Worm (Caenorhabditis elegans): ENCODE results near the gene kars-1.

The kars-1 gene

ce11 chrII:7112780-7113179 is 40.6 kb upstream of the kars-1 start, which contains the start of gene F10E7.6:
TSS of gene F10E7.6 (plus strand) at chrII:7113080.
- TF ChIP-seq sem-2 (GFP tag; optimal IDR thresholded peaks at IDR 0.05): no peak
- TF ChIP-seq nhr-237 (tag; optimal IDR thresholded peaks at IDR 0.05): no peak
- no peak for TF ChIP-seq lin-13 (tag; optimal IDR thresholded peaks at IDR 0.05)
- TF ChIP-seq lsy-2 (tag; optimal IDR thresholded peaks at IDR 0.05): no peak
- TF ChIP-seq ceh-83 (GFP tag; optimal IDR thresholded peaks at IDR 0.05): no peak

ce11 chrII:7111657-7112049 is 39.4 kb upstream of the kars-1 start, which contains the start of gene F10E7.5:
TSS of gene F10E7.5 (plus strand) at chrII:7111978.
- TF ChIP-seq unc-120 (tag; optimal IDR thresholded peaks at IDR 0.05; ENCODE audit: poor library complexity, severe bottlenecking) (peak; percentile 22), mep-1 (tag; optimal IDR thresholded peaks at IDR 0.05) (peak; percentile 24), nhr-237 (tag; optimal IDR thresholded peaks at IDR 0.05) (peak; percentile 37), lsy-2 (tag; optimal IDR thresholded peaks at IDR 0.05) (peak; percentile 98), lin-13 (tag; optimal IDR thresholded peaks at IDR 0.05) (peak; percentile 57), pha-4 (tag; optimal IDR thresholded peaks at IDR 0.05) (no peak), unc-62 (GFP tag; optimal IDR thresholded peaks at IDR 0.05) (peak; percentile 3), nhr-2 (tag; optimal IDR thresholded peaks at IDR 0.05) (no peak), ceh-83 (GFP tag; optimal IDR thresholded peaks at IDR 0.05) (peak; percentile 14)

- TF ChIP-seq ces-1 (GFP tag; optimal IDR thresholded peaks at IDR 0.05) (peak; percentile 59), unc-120 (tag; optimal IDR thresholded peaks at IDR 0.05; ENCODE audit: poor library complexity, severe bottlenecking) (no peak)
Measured at ce11 chrII:7111012-7111656, 38.9 kb upstream of the kars-1 start.

ce11 chrII:7109956-7110355 is 37.7 kb upstream of the kars-1 start, which contains the start of gene F10E7.9:
TSS of gene F10E7.9 (minus strand) at chrII:7110056.
- no peak for TF ChIP-seq sptf-1 (tag; optimal IDR thresholded peaks at IDR 0.05)
- TF ChIP-seq ham-2 (GFP tag; optimal IDR thresholded peaks at IDR 0.05): no peak
- TF ChIP-seq elt-3 (tag; optimal IDR thresholded peaks at IDR 0.05): no peak
- TF ChIP-seq mab-5 (tag; optimal IDR thresholded peaks at IDR 0.05): no peak
- no peak for TF ChIP-seq lin-13 (tag; optimal IDR thresholded peaks at IDR 0.05)
- no peak for TF ChIP-seq unc-62 (GFP tag; optimal IDR thresholded peaks at IDR 0.05)
- TF ChIP-seq snpc-4 (tag; optimal IDR thresholded peaks at IDR 0.05): no peak

- TF ChIP-seq M03D4.4 (tag; optimal IDR thresholded peaks at IDR 0.05) (no peak), nhr-76 (tag; optimal IDR thresholded peaks at IDR 0.05) (no peak), unc-39 (tag; optimal IDR thresholded peaks at IDR 0.05) (no peak), ces-1 (GFP tag; optimal IDR thresholded peaks at IDR 0.05) (no peak), hlh-1 (tag; optimal IDR thresholded peaks at IDR 0.05) (no peak), ham-2 (GFP tag; optimal IDR thresholded peaks at IDR 0.05) (no peak), elt-1 (tag; optimal IDR thresholded peaks at IDR 0.05; ENCODE audit: borderline replicate concordance, insufficient read depth) (no peak), sem-2 (GFP tag; optimal IDR thresholded peaks at IDR 0.05) (no peak), nhr-2 (tag; optimal IDR thresholded peaks at IDR 0.05) (no peak), nhr-12 (tag; optimal IDR thresholded peaks at IDR 0.05) (no peak), elt-3 (tag; optimal IDR thresholded peaks at IDR 0.05) (no peak), mab-5 (tag; optimal IDR thresholded peaks at IDR 0.05) (no peak), lin-32 (GFP tag; optimal IDR thresholded peaks at IDR 0.05) (no peak), cnd-1 (tag; optimal IDR thresholded peaks at IDR 0.05) (no peak), blmp-1 (tag; optimal IDR thresholded peaks at IDR 0.05) (no peak)
Measured at ce11 chrII:7106313-7106712, 34.1 kb upstream of the kars-1 start.

- no peak for TF ChIP-seq tbx-8 (GFP tag; optimal IDR thresholded peaks at IDR 0.05)
- TF ChIP-seq snpc-4 (tag; optimal IDR thresholded peaks at IDR 0.05): no peak
- TF ChIP-seq ceh-43 (GFP tag; optimal IDR thresholded peaks at IDR 0.05): no peak
- TF ChIP-seq drap-1 (GFP tag; optimal IDR thresholded peaks at IDR 0.05): no peak
- peak; percentile 79 for TF ChIP-seq ceh-39 (tag; optimal IDR thresholded peaks at IDR 0.05)
- peak; percentile 5 for TF ChIP-seq mls-2 (tag; optimal IDR thresholded peaks at IDR 0.05)
- TF ChIP-seq nhr-237 (tag; optimal IDR thresholded peaks at IDR 0.05): peak; percentile 92
- no peak for TF ChIP-seq flh-1 (GFP tag; optimal IDR thresholded peaks at IDR 0.05)
- TF ChIP-seq unc-39 (tag; optimal IDR thresholded peaks at IDR 0.05): no peak
- TF ChIP-seq bed-3 (GFP tag; optimal IDR thresholded peaks at IDR 0.05): no peak
- no peak for TF ChIP-seq nhr-76 (tag; optimal IDR thresholded peaks at IDR 0.05)
- no peak for TF ChIP-seq ztf-11 (tag; optimal IDR thresholded peaks at IDR 0.05)
- TF ChIP-seq unc-120 (tag; optimal IDR thresholded peaks at IDR 0.05; ENCODE audit: poor library complexity, severe bottlenecking): peak; percentile 4
- no peak for TF ChIP-seq blmp-1 (tag; optimal IDR thresholded peaks at IDR 0.05)
- no peak for TF ChIP-seq nhr-2 (tag; optimal IDR thresholded peaks at IDR 0.05)
- no peak for TF ChIP-seq nhr-28 (tag; optimal IDR thresholded peaks at IDR 0.05)
- TF ChIP-seq nhr-12 (tag; optimal IDR thresholded peaks at IDR 0.05): no peak
- TF ChIP-seq lin-13 (tag; optimal IDR thresholded peaks at IDR 0.05): peak; percentile 63
- no peak for TF ChIP-seq cnd-1 (tag; optimal IDR thresholded peaks at IDR 0.05)
- peak; percentile 98 for TF ChIP-seq lsy-2 (tag; optimal IDR thresholded peaks at IDR 0.05)
- TF ChIP-seq unc-62 (GFP tag; optimal IDR thresholded peaks at IDR 0.05): peak; percentile 73
- TF ChIP-seq elt-1 (tag; optimal IDR thresholded peaks at IDR 0.05; ENCODE audit: borderline replicate concordance, insufficient read depth): no peak
- TF ChIP-seq lin-32 (GFP tag; optimal IDR thresholded peaks at IDR 0.05): no peak
- no peak for TF ChIP-seq ham-2 (GFP tag; optimal IDR thresholded peaks at IDR 0.05)
- TF ChIP-seq elt-3 (tag; optimal IDR thresholded peaks at IDR 0.05): no peak
- peak; percentile 61 for TF ChIP-seq hlh-1 (tag; optimal IDR thresholded peaks at IDR 0.05)
- peak; percentile 41 for TF ChIP-seq mab-5 (tag; optimal IDR thresholded peaks at IDR 0.05)
Measured at ce11 chrII:7104794-7105613, 32.8 kb upstream of the kars-1 start, which contains the start of the genes farl-11 and rpl-33. TSS of gene farl-11 (minus strand) at chrII:7105035. TSS of gene rpl-33 (plus strand) at chrII:7105563.
